Fruit fly (Drosophila melanogaster): Measurements from ENCODE around the gene RpL34a.

RpL34a gene

DNA sequence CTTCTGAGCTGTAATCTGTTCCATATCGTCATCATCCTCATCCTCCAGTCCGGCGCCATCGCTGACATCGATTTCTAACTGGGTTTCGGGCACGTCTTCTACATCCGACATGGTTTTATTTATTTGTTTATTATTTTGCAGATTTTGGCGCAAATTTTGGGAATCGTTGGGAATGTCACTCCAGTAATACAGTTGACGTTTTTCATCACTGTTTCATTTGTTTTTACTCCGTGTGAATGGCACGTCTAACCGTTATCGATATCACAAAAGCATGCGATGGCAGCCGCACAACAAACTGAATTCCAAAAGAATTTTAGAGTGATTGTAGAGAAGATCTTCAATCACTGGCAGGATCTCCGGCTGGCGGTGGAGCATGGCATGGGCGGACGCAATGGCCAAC lies 2.7 kb downstream of the RpL34a start, which contains the start of the genes Sld5 and CG14543 (continued):
- TF ChIP-seq fd96Cb (tag; optimal IDR thresholded peaks at IDR 0.05) (no peak), CG14050 (GFP tag; IDR thresholded peaks at IDR 0.05) (no peak), Chrac-16 (GFP tag; optimal IDR thresholded peaks at IDR 0.05) (no peak), nmo (GFP tag; optimal IDR thresholded peaks at IDR 0.05) (no peak), zen (tag; optimal IDR thresholded peaks at IDR 0.05) (no peak), CG7963 (GFP tag; IDR thresholded peaks at IDR 0.05; ENCODE audit: partially characterized antibody) (no peak), Dek (tag; optimal IDR thresholded peaks at IDR 0.05) (no peak), pzg (GFP tag; optimal IDR thresholded peaks at IDR 0.05) (peak; percentile 73), Tbp (GFP tag; optimal IDR thresholded peaks at IDR 0.05) (no peak), Awh (GFP tag; IDR thresholded peaks at IDR 0.05) (no peak), grau (tag; optimal IDR thresholded peaks at IDR 0.05) (no peak), CG15269 (tag; optimal IDR thresholded peaks at IDR 0.05) (no peak), Deaf1 (tag; optimal IDR thresholded peaks at IDR 0.05) (no peak), seq (GFP tag; IDR thresholded peaks at IDR 0.05) (no peak), MBD-R2 (GFP tag; IDR thresholded peaks at IDR 0.05) (peak; percentile 84), CG43689 (GFP tag; IDR thresholded peaks at IDR 0.05) (no peak), Nf-YB (GFP tag; optimal IDR thresholded peaks at IDR 0.05) (no peak), CG6689 (GFP tag; IDR thresholded peaks at IDR 0.05) (peak; percentile 27; the same call in 1 of the 2 replicates), CG4617 (GFP tag; optimal IDR thresholded peaks at IDR 0.05; ENCODE audit: borderline replicate concordance) (peak; percentile 12), wdn (GFP tag; IDR thresholded peaks at IDR 0.05) (no peak), CG18599 (GFP tag; optimal IDR thresholded peaks at IDR 0.05) (no peak), Usf (GFP tag; optimal IDR thresholded peaks at IDR 0.05) (no peak), Rx (GFP tag; IDR thresholded peaks at IDR 0.05) (no peak), corto (GFP tag; optimal IDR thresholded peaks at IDR 0.05) (no peak), ato (GFP tag; IDR thresholded peaks at IDR 0.05; ENCODE audit: partially characterized antibody) (no peak), lola (GFP tag; optimal IDR thresholded peaks at IDR 0.05) (no peak), CG18764 (GFP tag; optimal IDR thresholded peaks at IDR 0.05) (no peak), pita (GFP tag; optimal IDR thresholded peaks at IDR 0.05) (no peak), eve (GFP tag; optimal IDR thresholded peaks at IDR 0.05) (no peak), Spps (tag; optimal IDR thresholded peaks at IDR 0.05) (no peak), CG14860 (GFP tag; IDR thresholded peaks at IDR 0.05; ENCODE audit: partially characterized antibody) (no peak), org-1 (GFP tag; optimal IDR thresholded peaks at IDR 0.05) (no peak), pros (GFP tag; optimal IDR thresholded peaks at IDR 0.05) (no peak), h (optimal IDR thresholded peaks at IDR 0.05) (no peak), gce (GFP tag; IDR thresholded peaks at IDR 0.05) (no peak), CG2875 (GFP tag; optimal IDR thresholded peaks at IDR 0.05) (no peak), B-H2 (GFP tag; optimal IDR thresholded peaks at IDR 0.05) (peak; percentile 35), CG9817 (tag; optimal IDR thresholded peaks at IDR 0.05) (no peak), chn (GFP tag; optimal IDR thresholded peaks at IDR 0.05) (no peak), CG11093 (GFP tag; IDR thresholded peaks at IDR 0.05) (no peak), H15 (GFP tag; IDR thresholded peaks at IDR 0.05) (no peak), cato (GFP tag; optimal IDR thresholded peaks at IDR 0.05; ENCODE audit: borderline replicate concordance) (no peak), ken (GFP tag; IDR thresholded peaks at IDR 0.05) (0 out of 3 replicates have a peak, but pooled peaks have one; percentile 34), al (GFP tag; IDR thresholded peaks at IDR 0.05) (no peak), Adf1 (GFP tag; IDR thresholded peaks at IDR 0.05) (no peak), cas (GFP tag; IDR thresholded peaks at IDR 0.05) (no peak), exex (tag; optimal IDR thresholded peaks at IDR 0.05) (no peak), zfh2 (GFP tag; optimal IDR thresholded peaks at IDR 0.05) (peak; percentile 4), CG34376 (GFP tag; optimal IDR thresholded peaks at IDR 0.05) (no peak), btn (GFP tag; optimal IDR thresholded peaks at IDR 0.05) (no peak), nom (GFP tag; optimal IDR thresholded peaks at IDR 0.05) (no peak), CG9932 (GFP tag; IDR thresholded peaks at IDR 0.05) (peak; percentile 37; the same call in 1 of the 2 replicates)
